Worm (Caenorhabditis elegans): ENCODE data around the gene par-1.

ce11 chrV:14097358-14097757, 47.8 kb downstream of the par-1 start:
- TF ChIP-seq ceh-6 (GFP tag; optimal IDR thresholded peaks at IDR 0.05) (no peak), pqm-1 (tag; optimal IDR thresholded peaks at IDR 0.05) (no peak), gmeb-2 (tag; optimal IDR thresholded peaks at IDR 0.05) (no peak), fax-1 (tag; optimal IDR thresholded peaks at IDR 0.05) (no peak), hlh-15 (tag; optimal IDR thresholded peaks at IDR 0.05) (no peak), lin-11 (tag; optimal IDR thresholded peaks at IDR 0.05) (no peak), K02D7.2 (tag; optimal IDR thresholded peaks at IDR 0.05) (no peak), nfya-1 (tag; optimal IDR thresholded peaks at IDR 0.05) (no peak), unc-42 (tag; optimal IDR thresholded peaks at IDR 0.05) (no peak)
